Fruit fly (Drosophila melanogaster) whole organism, embryonic: ENCODE measurements around the gene CG44476.

Experiments
- Bgb ChIP-seq: fragments of 200-800 bp; sonication (Bioruptor generic); IDR thresholded peaks from 2 replicates; pipeline ENCODE4 v1.3.6; 2022; ENCODE audit warnings: missing biosample characterization, missing genetic modification characterization; ENCODE audit not compliant: partially characterized antibody
- C15 ChIP-seq: fragments of 200-800 bp; sonication (Bioruptor generic); IDR thresholded peaks from 3 replicates; pipeline ENCODE4 v1.3.6; 2022; ENCODE audit warnings: missing biosample characterization, missing genetic modification characterization
- CG10565 ChIP-seq: fragments of 200-800 bp; sonication (Bioruptor generic); optimal IDR thresholded peaks from 3 replicates; lab custom pipeline; 2016; ENCODE audit warnings: missing biosample characterization, mild to moderate bottlenecking, missing genetic modification characterization
- CG11504 ChIP-seq: fragments of 200-800 bp; sonication (Bioruptor generic); optimal IDR thresholded peaks from 3 replicates; lab custom pipeline; 2019; ENCODE audit warnings: missing biosample characterization, mild to moderate bottlenecking, missing genetic modification characterization, moderate library complexity
- CG12744 ChIP-seq: fragments of 200-800 bp; sonication (Bioruptor generic); optimal IDR thresholded peaks from 2 replicates; lab custom pipeline; 2016; ENCODE audit warnings: missing biosample characterization, missing genetic modification characterization
- CG13894 ChIP-seq: fragments of 200-800 bp; sonication (Bioruptor generic); optimal IDR thresholded peaks from 3 replicates; lab custom pipeline; 2018; ENCODE audit warnings: missing biosample characterization, mild to moderate bottlenecking, missing genetic modification characterization, moderate library complexity
- CG33213 ChIP-seq: fragments of 200-800 bp; sonication (Bioruptor generic); optimal IDR thresholded peaks from 3 replicates; lab custom pipeline; 2016; ENCODE audit warnings: missing biosample characterization, missing genetic modification characterization
- CG3407 ChIP-seq: fragments of 200-800 bp; sonication (Bioruptor generic); optimal IDR thresholded peaks from 2 replicates; lab custom pipeline; 2018; ENCODE audit warnings: missing biosample characterization, mild to moderate bottlenecking, missing genetic modification characterization
- CG4617 ChIP-seq: fragments of 200-800 bp; sonication (Bioruptor generic); optimal IDR thresholded peaks from 3 replicates; lab custom pipeline; 2016; ENCODE audit warnings: missing biosample characterization, missing genetic modification characterization, borderline replicate concordance
- CG5953 ChIP-seq: fragments of 200-800 bp; sonication (Bioruptor generic); IDR thresholded peaks from 2 replicates; pipeline ENCODE4 v1.3.6; 2022; ENCODE audit warnings: missing biosample characterization, missing genetic modification characterization
- CG6175 ChIP-seq: fragments of 200-800 bp; sonication (Bioruptor generic); IDR thresholded peaks from 3 replicates; pipeline ENCODE4 v1.3.6; 2022; ENCODE audit warnings: missing biosample characterization, missing genetic modification characterization
- CG7556 ChIP-seq: fragments of 200-800 bp; sonication (Bioruptor generic); optimal IDR thresholded peaks from 2 replicates; lab custom pipeline; 2017; ENCODE audit warnings: missing biosample characterization, mild to moderate bottlenecking, missing genetic modification characterization
- CG8089 ChIP-seq: fragments of 200-800 bp; sonication (Bioruptor generic); optimal IDR thresholded peaks from 3 replicates; lab custom pipeline; 2016; ENCODE audit warnings: missing biosample characterization, missing genetic modification characterization
- CG8281 ChIP-seq: fragments of 200-800 bp; sonication (Bioruptor generic); optimal IDR thresholded peaks from 2 replicates; lab custom pipeline; 2018; ENCODE audit warnings: missing biosample characterization, mild to moderate bottlenecking, missing genetic modification characterization, moderate library complexity
- CG8290 ChIP-seq, 3 experiments: fragments of 200-800 bp; sonication (Bioruptor generic); optimal IDR thresholded peaks; 2 replicates each; lab custom pipeline; 2016 to 2019; ENCODE audit warnings: missing biosample characterization in 3 of 3, missing genetic modification characterization in 3 of 3, mild to moderate bottlenecking in 2 of 3, moderate library complexity in 1 of 3
- CHES-1-like ChIP-seq: fragments of 200-800 bp; sonication (Bioruptor generic); optimal IDR thresholded peaks from 2 replicates; lab custom pipeline; 2016; ENCODE audit warnings: missing biosample characterization, missing genetic modification characterization
- Dfd ChIP-seq, 2 experiments: fragments of >200 bp; optimal IDR thresholded peaks; 2 replicates each; lab custom pipeline; 2017; ENCODE audit warnings: missing biosample characterization in 2 of 2, missing genetic modification characterization in 2 of 2
- Dip3 ChIP-seq: fragments of 200-800 bp; sonication (Bioruptor generic); optimal IDR thresholded peaks from 3 replicates; lab custom pipeline; 2016; ENCODE audit warnings: missing biosample characterization, missing genetic modification characterization
- Optix ChIP-seq: fragments of 200-800 bp; sonication (Bioruptor generic); IDR thresholded peaks from 3 replicates; pipeline ENCODE4 v1.3.6; 2022; ENCODE audit warnings: missing biosample characterization, missing genetic modification characterization
- Ravus ChIP-seq: fragments of 200-800 bp; sonication (Bioruptor generic); IDR thresholded peaks from 2 replicates; pipeline ENCODE4 v1.3.6; 2022; ENCODE audit warnings: missing biosample characterization, missing genetic modification characterization
- Rfx ChIP-seq: fragments of 200-800 bp; sonication (Bioruptor generic); IDR thresholded peaks from 2 replicates; pipeline ENCODE4 v1.3.6; 2022; ENCODE audit warnings: missing biosample characterization, missing genetic modification characterization
- Rx ChIP-seq: fragments of 200-800 bp; sonication (Bioruptor generic); IDR thresholded peaks from 2 replicates; pipeline ENCODE4 v1.3.6; 2022; ENCODE audit warnings: missing biosample characterization, missing genetic modification characterization
- TFAM ChIP-seq: fragments of 200-800 bp; sonication (Bioruptor generic); optimal IDR thresholded peaks from 2 replicates; lab custom pipeline; 2017; ENCODE audit warnings: missing biosample characterization, missing genetic modification characterization, inconsistent platforms
- az2 ChIP-seq: fragments of 200-800 bp; sonication (Bioruptor generic); optimal IDR thresholded peaks from 3 replicates; lab custom pipeline; 2016; ENCODE audit warnings: missing biosample characterization, missing genetic modification characterization
- bcd ChIP-seq: fragments of 200-800 bp; sonication (Bioruptor generic); optimal IDR thresholded peaks from 2 replicates; lab custom pipeline; 2017; ENCODE audit warnings: missing biosample characterization, mild to moderate bottlenecking, missing genetic modification characterization
- cg ChIP-seq: fragments of 200-800 bp; sonication (Bioruptor generic); optimal IDR thresholded peaks from 3 replicates; lab custom pipeline; 2019; ENCODE audit warnings: missing biosample characterization, mild to moderate bottlenecking, missing genetic modification characterization, moderate library complexity
- chinmo ChIP-seq: fragments of 200-800 bp; sonication (Bioruptor generic); IDR thresholded peaks from 4 replicates; pipeline ENCODE4 v1.3.6; 2022; ENCODE audit warnings: missing biosample characterization, missing genetic modification characterization; ENCODE audit not compliant: partially characterized antibody
- dmrt11E ChIP-seq: fragments of 200-800 bp; sonication (Bioruptor generic); optimal IDR thresholded peaks from 3 replicates; lab custom pipeline; 2018; ENCODE audit warnings: missing biosample characterization, mild to moderate bottlenecking, missing genetic modification characterization, moderate library complexity
- dmrt99B ChIP-seq: fragments of 200-800 bp; sonication (Bioruptor generic); optimal IDR thresholded peaks from 2 replicates; lab custom pipeline; 2018; ENCODE audit warnings: missing biosample characterization, mild to moderate bottlenecking, missing genetic modification characterization, moderate library complexity
- dpn ChIP-seq, 2 experiments: fragments of 200-800 bp; sonication (Bioruptor generic); optimal IDR thresholded peaks; 3 replicates each; lab custom pipeline; 2016; ENCODE audit warnings: missing biosample characterization in 2 of 2, missing genetic modification characterization in 2 of 2
- fru ChIP-seq: fragments of >200 bp; optimal IDR thresholded peaks from 2 replicates; lab custom pipeline; 2017
- gt ChIP-seq: fragments of 200-800 bp; sonication (Bioruptor generic); IDR thresholded peaks from 2 replicates; pipeline ENCODE4 v1.3.6; 2022; ENCODE audit warnings: missing biosample characterization, missing genetic modification characterization
- hkb ChIP-seq, 2 experiments: fragments of 200-800 bp in 1 of 2; fragments of >200 bp in 1 of 2; sonication (Bioruptor generic) in 1 of 2; IDR thresholded peaks in 1 of 2; optimal IDR thresholded peaks in 1 of 2; 2 replicates each; pipeline versions ENCODE4 v1.3.6 to Lab custom; 2017 to 2022; ENCODE audit warnings: missing biosample characterization in 1 of 2, missing genetic modification characterization in 1 of 2
- inv ChIP-seq: fragments of 200-800 bp; sonication (Bioruptor generic); IDR thresholded peaks from 2 replicates; pipeline ENCODE4 v1.3.6; 2022; ENCODE audit warnings: missing biosample characterization, missing genetic modification characterization; ENCODE audit not compliant: partially characterized antibody
- ken ChIP-seq: fragments of 200-800 bp; sonication (Bioruptor generic); IDR thresholded peaks from 3 replicates; pipeline ENCODE4 v1.3.6; 2022; ENCODE audit warnings: missing biosample characterization, missing genetic modification characterization
- kni ChIP-seq: fragments of 200-800 bp; sonication (Bioruptor generic); optimal IDR thresholded peaks from 3 replicates; lab custom pipeline; 2017; ENCODE audit warnings: mild to moderate bottlenecking, missing biosample characterization, missing genetic modification reagents, missing genetic modification characterization
- lbe ChIP-seq: fragments of 200-800 bp; sonication (Bioruptor generic); optimal IDR thresholded peaks from 2 replicates; lab custom pipeline; 2016; ENCODE audit warnings: missing biosample characterization, mild to moderate bottlenecking, missing genetic modification characterization
- lmd ChIP-seq: fragments of 200-800 bp; sonication (Bioruptor generic); IDR thresholded peaks from 2 replicates; pipeline ENCODE4 v1.3.6; 2022; ENCODE audit warnings: missing biosample characterization, missing genetic modification characterization
- odd ChIP-seq: fragments of 200-800 bp; sonication (Bioruptor generic); optimal IDR thresholded peaks from 2 replicates; lab custom pipeline; 2017; ENCODE audit warnings: missing biosample characterization, mild to moderate bottlenecking, missing genetic modification characterization
- prd ChIP-seq, 3 experiments: fragments of >200 bp in 2 of 3; fragments of 200-800 bp in 1 of 3; sonication (Bioruptor generic) in 1 of 3; optimal IDR thresholded peaks in 2 of 3; IDR thresholded peaks in 1 of 3; 2 replicates in 2 of 3; 3 replicates in 1 of 3; pipeline versions ENCODE4 v1.3.6 to Lab custom; 2017 to 2022; ENCODE audit warnings: missing biosample characterization in 1 of 3, missing genetic modification characterization in 1 of 3
- pzg ChIP-seq: fragments of 200-800 bp; sonication (Bioruptor generic); optimal IDR thresholded peaks from 3 replicates; lab custom pipeline; 2018; ENCODE audit warnings: missing biosample characterization, mild to moderate bottlenecking, missing genetic modification characterization, moderate library complexity
- ranshi ChIP-seq: fragments of 200-800 bp; sonication (Bioruptor generic); IDR thresholded peaks from 2 replicates; pipeline ENCODE4 v1.3.6; 2022; ENCODE audit warnings: missing biosample characterization, missing genetic modification characterization
- scrt ChIP-seq: fragments of 200-800 bp; sonication (Bioruptor generic); optimal IDR thresholded peaks from 2 replicates; lab custom pipeline; 2018; ENCODE audit warnings: missing biosample characterization, mild to moderate bottlenecking, missing genetic modification characterization, moderate library complexity
- tll ChIP-seq, 2 experiments: fragments of 200-800 bp in 1 of 2; fragments of >200 bp in 1 of 2; sonication (Bioruptor generic) in 1 of 2; optimal IDR thresholded peaks; 2 replicates each; lab custom pipeline; 2017 to 2019; ENCODE audit warnings: missing biosample characterization in 2 of 2, missing genetic modification characterization in 2 of 2, mild to moderate bottlenecking in 1 of 2, moderate library complexity in 1 of 2
- toy ChIP-seq: fragments of 200-800 bp; sonication (Bioruptor generic); IDR thresholded peaks from 2 replicates; pipeline ENCODE4 v1.3.6; 2022; ENCODE audit warnings: missing biosample characterization, missing genetic modification characterization
- tup ChIP-seq: fragments of 200-800 bp; sonication (Bioruptor generic); optimal IDR thresholded peaks from 2 replicates; lab custom pipeline; 2016; ENCODE audit warnings: missing biosample characterization, mild to moderate bottlenecking, missing genetic modification characterization, moderate library complexity
- vfl ChIP-seq: fragments of 200-800 bp; sonication (Bioruptor generic); optimal IDR thresholded peaks from 2 replicates; lab custom pipeline; 2016; ENCODE audit warnings: missing biosample characterization, missing genetic modification characterization
- zen2 ChIP-seq: fragments of 200-800 bp; sonication (Bioruptor generic); IDR thresholded peaks from 3 replicates; pipeline ENCODE4 v1.3.6; 2022; ENCODE audit warnings: missing biosample characterization, missing genetic modification characterization; ENCODE audit not compliant: partially characterized antibody

CG44476 gene

dm6 chr2L:18152172-18152639, 39.2 kb upstream of the CG44476 start, which contains the start of gene Socs36E (continued):
- TF ChIP-seq prd (optimal IDR thresholded peaks at IDR 0.05; lab: Kevin White, UChicago) (no peak), prd (GFP tag; IDR thresholded peaks at IDR 0.05; lab: Robert Waterston, UW) (0 out of 3 replicates have a peak, but pooled peaks have one; percentile 27), CG5953 (GFP tag; lab: Robert Waterston, UW) (0 out of 2 replicates have a peak, but pooled peaks have one; percentile 19), az2 (GFP tag; lab: Kevin White, UChicago) (no peak), scrt (GFP tag; lab: Kevin White, UChicago) (no peak), TFAM (no peak), dpn (GFP tag; optimal IDR thresholded peaks at IDR 0.05; lab: Kevin White, UChicago) (peak; percentile 48 to 50), CG8281 (tag; lab: Kevin White, UChicago) (no peak), CG33213 (peak; percentile 93), ken (GFP tag; lab: Robert Waterston, UW) (peak; percentile 73; the same call in 1 of the 3 replicates), Dip3 (peak; percentile 7), C15 (GFP tag; lab: Robert Waterston, UW) (no peak), CG4617 (peak; percentile 38), dmrt11E (tag; lab: Kevin White, UChicago) (no peak), dmrt99B (tag; lab: Kevin White, UChicago) (no peak), pzg (GFP tag; lab: Kevin White, UChicago) (peak; percentile 100), CG12744 (GFP tag; lab: Kevin White, UChicago) (no peak), CG11504 (tag; lab: Kevin White, UChicago) (peak; percentile 69), lmd (GFP tag; lab: Robert Waterston, UW) (no peak), gt (GFP tag; lab: Robert Waterston, UW) (no peak), tll (GFP tag; optimal IDR thresholded peaks at IDR 0.05; lab: Kevin White, UChicago) (peak in 1 of 2 experiments; percentile 47), CG6175 (0 out of 3 replicates have a peak, but pooled peaks have one; percentile 47), Bgb (GFP tag; lab: Robert Waterston, UW) (peak; percentile 77), CHES-1-like (GFP tag; lab: Kevin White, UChicago) (peak; percentile 49), CG10565 (no peak), toy (GFP tag; lab: Robert Waterston, UW) (no peak), CG7556 (GFP tag; lab: Kevin White, UChicago) (no peak), hkb (optimal IDR thresholded peaks at IDR 0.05; lab: Kevin White, UChicago) (no peak), hkb (GFP tag; IDR thresholded peaks at IDR 0.05; lab: Robert Waterston, UW) (peak; percentile 39; the same call in 1 of the 2 replicates), bcd (peak; percentile 9), tup (GFP tag; lab: Kevin White, UChicago) (no peak), Optix (GFP tag; lab: Robert Waterston, UW) (peak; percentile 35; the same call in 1 of the 3 replicates), cg (GFP tag; lab: Kevin White, UChicago) (no peak), zen2 (GFP tag; lab: Robert Waterston, UW) (no peak; the same call in 2 of the 3 replicates), Dfd (GFP tag; optimal IDR thresholded peaks at IDR 0.05; lab: Kevin White, UChicago) (no peak), vfl (GFP tag; lab: Kevin White, UChicago) (peak; percentile 52), chinmo (peak; percentile 86; the same call in 2 of the 4 replicates), inv (GFP tag; lab: Robert Waterston, UW) (peak; percentile 42; the same call in 1 of the 2 replicates), kni (GFP tag; lab: Kevin White, UChicago) (peak; percentile 37), CG8290 (GFP tag; optimal IDR thresholded peaks at IDR 0.05; lab: Kevin White, UChicago) (peak; percentile 54), CG8290 (tag; optimal IDR thresholded peaks at IDR 0.05; lab: Kevin White, UChicago) (peak in 1 of 2 experiments; percentile 95), lbe (GFP tag; lab: Kevin White, UChicago) (no peak), ranshi (no peak), odd (GFP tag; lab: Kevin White, UChicago) (no peak), CG3407 (GFP tag; lab: Kevin White, UChicago) (no peak), CG13894 (tag; lab: Kevin White, UChicago) (peak; percentile 80), Ravus (GFP tag; lab: Robert Waterston, UW) (no peak), fru (lab: Kevin White, UChicago) (no peak), Rx (GFP tag; lab: Robert Waterston, UW) (no peak), Rfx (GFP tag; lab: Robert Waterston, UW) (peak; percentile 59), CG8089 (no peak)
